Worm (Caenorhabditis elegans): ENCODE data around the gene gmap-3.

The gmap-3 gene

ce11 chrX:12935694-12936093 is 5.1 kb downstream of the gmap-3 start:
- TF ChIP-seq Y55F3AM.14 (GFP tag; optimal IDR thresholded peaks at IDR 0.05) (no peak), crh-2 (tag; optimal IDR thresholded peaks at IDR 0.05) (no peak), unc-55 (GFP tag; optimal IDR thresholded peaks at IDR 0.05) (no peak), ceh-82 (tag; optimal IDR thresholded peaks at IDR 0.05) (no peak), snpc-4 (tag; optimal IDR thresholded peaks at IDR 0.05) (no peak), nhr-21 (tag; optimal IDR thresholded peaks at IDR 0.05) (no peak), nhr-77 (tag; optimal IDR thresholded peaks at IDR 0.05) (no peak), ztf-4 (tag; optimal IDR thresholded peaks at IDR 0.05) (no peak), alr-1 (tag; optimal IDR thresholded peaks at IDR 0.05) (no peak), ZK546.5 (tag; optimal IDR thresholded peaks at IDR 0.05) (no peak), nhr-10 (tag; optimal IDR thresholded peaks at IDR 0.05) (no peak), sma-3 (GFP tag; optimal IDR thresholded peaks at IDR 0.05) (no peak), lin-11 (tag; optimal IDR thresholded peaks at IDR 0.05) (no peak), nhr-6 (tag; optimal IDR thresholded peaks at IDR 0.05) (no peak)

DNA sequence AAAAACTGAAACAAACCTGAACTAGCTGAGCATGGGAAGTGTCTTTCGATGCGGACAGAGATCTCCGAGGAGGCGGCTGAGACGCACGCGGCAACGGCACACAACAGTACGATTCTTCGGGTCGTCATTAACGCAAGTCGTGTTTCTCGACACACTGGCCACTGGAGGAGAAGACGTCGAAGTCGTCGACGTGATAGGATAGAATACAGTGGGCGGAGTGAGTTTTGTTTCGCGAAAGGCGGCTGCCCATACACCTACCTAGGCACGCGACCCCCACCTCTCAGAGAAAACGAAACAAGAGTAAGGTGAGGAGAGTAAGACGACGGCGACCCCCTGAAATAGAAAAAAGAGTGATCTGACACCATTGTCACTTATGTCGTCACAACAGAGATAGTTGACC is 6.0 kb downstream of the gmap-3 start, which contains the start of gene gmap-1:
TSS of gene gmap-1 (minus strand) at position 211 of the 400 bp plus-strand sequence.
- TF ChIP-seq blmp-1 (tag; optimal IDR thresholded peaks at IDR 0.05; ENCODE audit: insufficient read depth) (peak; percentile 48), unc-62 (GFP tag; optimal IDR thresholded peaks at IDR 0.05) (no peak), nhr-21 (tag; optimal IDR thresholded peaks at IDR 0.05) (peak; percentile 50), unc-55 (GFP tag; optimal IDR thresholded peaks at IDR 0.05) (no peak), nhr-25 (tag; optimal IDR thresholded peaks at IDR 0.05) (peak; percentile 34), ceh-16 (tag; optimal IDR thresholded peaks at IDR 0.05) (peak; percentile 36)

DNA sequence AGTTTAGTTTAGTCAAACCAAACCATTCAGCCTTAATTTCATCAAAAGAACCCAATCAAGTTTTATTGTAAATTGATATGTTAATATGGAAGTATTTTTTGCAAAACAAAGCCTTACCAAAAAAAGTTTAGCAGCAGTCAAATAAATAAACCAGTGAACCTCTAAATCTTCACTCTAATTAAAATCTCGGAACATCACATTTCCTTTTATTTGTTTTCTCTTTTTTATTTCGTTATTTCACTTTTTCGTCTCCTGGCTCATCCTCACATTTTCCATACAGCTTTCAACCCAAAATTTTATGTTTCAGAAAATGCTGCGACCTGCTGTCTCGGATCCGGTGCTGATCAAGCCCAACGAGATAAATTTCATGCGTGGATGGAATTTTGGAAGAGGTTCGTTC is 10.8 kb downstream of the gmap-3 start, which contains the start of gene C34E7.3:
TSS of gene C34E7.3 (plus strand) at position 301 of the 400 bp plus-strand sequence.
- TF ChIP-seq mdl-1 (tag; optimal IDR thresholded peaks at IDR 0.05) (no peak), fos-1 (tag; optimal IDR thresholded peaks at IDR 0.05) (no peak)

- no peak for TF ChIP-seq Y55F3AM.14 (GFP tag; optimal IDR thresholded peaks at IDR 0.05)
- TF ChIP-seq ama-1 (optimal IDR thresholded peaks at IDR 0.05): no peak
- peak; percentile 32 for TF ChIP-seq fos-1 (tag; optimal IDR thresholded peaks at IDR 0.05)
- TF ChIP-seq lsy-2 (tag; optimal IDR thresholded peaks at IDR 0.05): no peak
- no peak for TF ChIP-seq C34F6.9 (tag; optimal IDR thresholded peaks at IDR 0.05)
Measured at ce11 chrX:12928753-12929152, 12.0 kb downstream of the gmap-3 start.

DNA sequence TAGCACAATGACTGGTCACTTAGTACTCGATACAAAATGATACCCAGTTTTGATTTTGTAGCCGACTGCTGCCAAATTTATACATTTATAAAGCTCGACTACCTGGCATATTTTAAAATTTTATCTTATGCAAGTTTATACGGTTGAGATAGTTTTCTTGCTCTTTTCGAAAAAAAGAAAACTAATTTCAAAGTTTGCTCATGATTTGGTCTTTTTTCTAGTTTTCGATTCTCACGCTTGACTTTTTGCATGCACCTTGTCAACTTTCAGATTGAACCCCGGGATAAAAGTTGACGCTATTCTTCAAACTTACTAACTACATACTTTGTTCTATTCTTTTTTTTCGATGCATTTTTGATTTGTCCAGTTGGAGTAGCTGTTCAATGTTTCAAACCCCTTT is 13.8 kb downstream of the gmap-3 start:
- peak; percentile 35 for TF ChIP-seq unc-55 (GFP tag; optimal IDR thresholded peaks at IDR 0.05)
- no peak for TF ChIP-seq ztf-4 (tag; optimal IDR thresholded peaks at IDR 0.05)

DNA sequence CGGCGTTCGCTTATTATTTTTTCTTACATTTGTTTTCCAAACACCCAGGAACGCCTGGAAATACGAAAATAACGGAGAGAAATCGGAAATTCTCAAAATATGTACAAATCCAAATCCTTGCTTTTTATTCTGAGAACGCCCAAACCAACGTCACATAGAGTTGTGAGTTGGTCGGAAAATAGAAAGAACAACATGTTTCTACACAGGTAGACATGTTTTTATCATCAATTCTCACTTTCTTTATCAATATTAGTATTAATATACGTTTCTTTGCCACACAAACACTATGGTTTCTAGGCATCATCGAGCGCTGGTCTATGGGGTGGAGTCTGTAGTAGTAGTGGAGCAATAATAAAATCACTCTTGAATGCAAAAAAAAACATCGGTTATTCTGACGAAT is 22.3 kb downstream of the gmap-3 start:
- no peak for TF ChIP-seq gmeb-1 (tag; optimal IDR thresholded peaks at IDR 0.05)
- TF ChIP-seq nhr-77 (tag; optimal IDR thresholded peaks at IDR 0.05): no peak
- TF ChIP-seq nhr-25 (tag; optimal IDR thresholded peaks at IDR 0.05): no peak
- TF ChIP-seq egl-27 (tag; optimal IDR thresholded peaks at IDR 0.05): no peak

- TF ChIP-seq unc-62 (GFP tag; optimal IDR thresholded peaks at IDR 0.05): no peak
- no peak for TF ChIP-seq lsy-2 (tag; optimal IDR thresholded peaks at IDR 0.05)
- no peak for TF ChIP-seq lin-13 (GFP tag; optimal IDR thresholded peaks at IDR 0.05)
- no peak for TF ChIP-seq elt-3 (tag; optimal IDR thresholded peaks at IDR 0.05)
- TF ChIP-seq sem-4 (tag; optimal IDR thresholded peaks at IDR 0.05): no peak
- no peak for TF ChIP-seq ceh-16 (tag; optimal IDR thresholded peaks at IDR 0.05)
- TF ChIP-seq sma-9 (GFP tag; optimal IDR thresholded peaks at IDR 0.05): no peak
- TF ChIP-seq sma-9 (tag; optimal IDR thresholded peaks at IDR 0.05): no peak
- TF ChIP-seq lin-11 (tag; optimal IDR thresholded peaks at IDR 0.05): no peak
- TF ChIP-seq mdl-1 (tag; optimal IDR thresholded peaks at IDR 0.05): no peak
- no peak for TF ChIP-seq nhr-237 (tag; optimal IDR thresholded peaks at IDR 0.05)
- no peak for TF ChIP-seq nhr-25 (tag; optimal IDR thresholded peaks at IDR 0.05)
Measured at ce11 chrX:12916418-12916817, 24.3 kb downstream of the gmap-3 start.

Data from whole organism, L2 larva.